Fruit fly (Drosophila melanogaster) whole organism, adult: ENCODE results near the gene srl.

Source experiments
- Hr96 ChIP-seq: fragments of 200-800 bp; sonication (Bioruptor generic); optimal IDR thresholded peaks from 2 replicates; lab custom pipeline; 2016; ENCODE audit warnings: missing biosample characterization, missing genetic modification characterization
- cic ChIP-seq: fragments of 200-800 bp; sonication (Bioruptor generic); optimal IDR thresholded peaks from 2 replicates; lab custom pipeline; 2017; ENCODE audit warnings: missing biosample characterization, mild to moderate bottlenecking, missing genetic modification characterization, moderate library complexity
- ovo ChIP-seq: fragments of 200-800 bp; sonication (Bioruptor generic); optimal IDR thresholded peaks from 2 replicates; lab custom pipeline; 2016; ENCODE audit warnings: missing biosample characterization, missing genetic modification characterization

DNA sequence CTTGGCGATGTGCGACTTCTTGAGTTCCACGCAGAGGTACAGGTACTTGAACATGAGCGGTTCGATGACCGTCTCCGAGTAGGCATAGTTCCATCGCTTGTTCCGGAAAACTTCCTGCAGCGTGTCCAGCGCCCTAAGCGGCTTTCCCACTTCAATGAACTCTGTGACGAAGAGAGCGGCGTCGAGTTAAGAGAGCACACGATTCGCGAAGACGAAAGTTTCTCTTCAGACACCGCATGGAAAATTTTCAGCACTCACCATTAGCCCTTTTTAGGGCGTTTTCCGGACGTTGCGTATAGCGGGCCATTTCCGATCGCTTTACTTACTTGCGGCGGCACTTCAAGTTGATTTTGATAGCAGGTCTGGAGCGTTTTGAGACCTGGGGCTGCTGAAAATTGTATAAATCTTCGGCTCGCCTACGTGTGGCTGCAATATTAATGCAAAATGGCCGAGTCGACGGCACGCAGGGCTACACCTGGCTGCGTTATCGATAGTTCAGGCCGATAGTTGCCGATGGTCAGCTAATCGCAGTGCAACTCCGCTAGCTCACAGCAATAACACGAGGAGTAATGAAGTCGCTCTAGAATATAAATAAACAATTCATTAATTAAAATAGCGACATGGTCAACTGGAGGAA is 4.4 kb upstream of the srl start, which contains the start of the genes eIF3a and CG1074:
- TF ChIP-seq Hr96 (GFP tag; lab: Kevin White, UChicago) (no peak), cic (peak; percentile 38), ovo (GFP tag; lab: Kevin White, UChicago) (peak; percentile 40)
